Worm (Caenorhabditis elegans): ENCODE measurements around the gene ZK1290.15.

ZK1290.15 gene

ce11 chrII:7537603-7538230 lies 14.3 kb downstream of the ZK1290.15 start, which contains the start of gene nfi-1 (continued):
- no peak for TF ChIP-seq madf-9 (GFP tag; conservative IDR thresholded peaks at IDR 0.05)
- no peak for TF ChIP-seq Y105C5A.15 (GFP tag; IDR thresholded peaks at IDR 0.05)
- peak in 1 of 2 experiments; percentile 66 for TF ChIP-seq hif-1 (tag; optimal IDR thresholded peaks at IDR 0.05)
- no peak for TF ChIP-seq zip-2 (tag; optimal IDR thresholded peaks at IDR 0.05)
- no peak for TF ChIP-seq egl-27 (tag; optimal IDR thresholded peaks at IDR 0.05)
- no peak for TF ChIP-seq hlh-30 (tag; optimal IDR thresholded peaks at IDR 0.05; ENCODE audit: insufficient read depth)
- TF ChIP-seq vab-7 (GFP tag; IDR thresholded peaks at IDR 0.05), result no peak
- TF ChIP-seq lin-1 (GFP tag; IDR thresholded peaks at IDR 0.05), result no peak
- TF ChIP-seq ZK546.5 (tag; optimal IDR thresholded peaks at IDR 0.05), result no peak
- no peak for TF ChIP-seq spr-3 (GFP tag; optimal IDR thresholded peaks at IDR 0.05)
- no peak for TF ChIP-seq F26F4.8 (GFP tag; conservative IDR thresholded peaks at IDR 0.05)
- peak; percentile 66 for TF ChIP-seq lin-38 (GFP tag; IDR thresholded peaks at IDR 0.05)
- TF ChIP-seq ctbp-1 (GFP tag; IDR thresholded peaks at IDR 0.05), result no peak
- peak; percentile 78 for TF ChIP-seq dpl-1 (GFP tag; optimal IDR thresholded peaks at IDR 0.05)
- no peak for TF ChIP-seq hmg-1.1 (GFP tag; IDR thresholded peaks at IDR 0.05)
- no peak for TF ChIP-seq lin-39 (tag; optimal IDR thresholded peaks at IDR 0.05)
- no peak for TF ChIP-seq skn-1 (tag; optimal IDR thresholded peaks at IDR 0.05)
- TF ChIP-seq lir-3 (tag; optimal IDR thresholded peaks at IDR 0.05), result no peak
- TF ChIP-seq mxl-3 (GFP tag; optimal IDR thresholded peaks at IDR 0.05), result no peak
- no peak for TF ChIP-seq dmd-8 (GFP tag; IDR thresholded peaks at IDR 0.05)
- no peak for TF ChIP-seq T26A8.4 (GFP tag; IDR thresholded peaks at IDR 0.05)
- no peak for TF ChIP-seq saeg-2 (GFP tag; IDR thresholded peaks at IDR 0.05)
- peak; percentile 8 for TF ChIP-seq rbr-2 (tag; optimal IDR thresholded peaks at IDR 0.05)
- no peak for TF ChIP-seq arid-1 (GFP tag; conservative IDR thresholded peaks at IDR 0.05)
- TF ChIP-seq dmd-9 (GFP tag; IDR thresholded peaks at IDR 0.05), result no peak
- TF ChIP-seq F10B5.3 (tag; optimal IDR thresholded peaks at IDR 0.05), result no peak
- no peak for TF ChIP-seq ceh-20 (GFP tag; IDR thresholded peaks at IDR 0.05)
- TF ChIP-seq ama-1 (optimal IDR thresholded peaks at IDR 0.05), result no peak
- TF ChIP-seq nhr-48 (tag; optimal IDR thresholded peaks at IDR 0.05), result no peak
- no peak for TF ChIP-seq lin-13 (GFP tag; optimal IDR thresholded peaks at IDR 0.05)
- no peak for TF ChIP-seq duxl-1 (tag; optimal IDR thresholded peaks at IDR 0.05; ENCODE audit: poor library complexity)
- TF ChIP-seq mxl-2 (GFP tag; conservative IDR thresholded peaks at IDR 0.05), result no peak
- no peak for TF ChIP-seq fkh-10 (GFP tag; optimal IDR thresholded peaks at IDR 0.05)
- peak; percentile 43 for TF ChIP-seq mep-1 (tag; optimal IDR thresholded peaks at IDR 0.05)
- no peak for TF ChIP-seq mdt-29 (GFP tag; IDR thresholded peaks at IDR 0.05)
- TF ChIP-seq nhr-28 (tag; optimal IDR thresholded peaks at IDR 0.05), result peak; percentile 41
- no peak for TF ChIP-seq ceh-32 (tag; optimal IDR thresholded peaks at IDR 0.05; ENCODE audit: poor library complexity)
- TF ChIP-seq spr-1 (tag; optimal IDR thresholded peaks at IDR 0.05), result no peak
- TF ChIP-seq ZK337.2 (GFP tag; IDR thresholded peaks at IDR 0.05), result no peak
- no peak for TF ChIP-seq unc-62 (GFP tag; optimal IDR thresholded peaks at IDR 0.05 in 1 of 2)
- no peak for TF ChIP-seq unc-62 (tag; optimal IDR thresholded peaks at IDR 0.05)
- no peak for TF ChIP-seq daf-12 (tag; optimal IDR thresholded peaks at IDR 0.05)
- no peak for TF ChIP-seq sdz-12 (GFP tag; optimal IDR thresholded peaks at IDR 0.05)
- no peak for TF ChIP-seq daf-8 (GFP tag; IDR thresholded peaks at IDR 0.05)
- peak; percentile 32 for TF ChIP-seq dve-1 (tag; optimal IDR thresholded peaks at IDR 0.05; ENCODE audit: insufficient read depth)
- no peak for TF ChIP-seq nhr-237 (tag; optimal IDR thresholded peaks at IDR 0.05)
- no peak for TF ChIP-seq lin-29 (GFP tag; IDR thresholded peaks at IDR 0.05)
- peak; percentile 36 for TF ChIP-seq hlh-11 (tag; optimal IDR thresholded peaks at IDR 0.05)
- no peak for TF ChIP-seq cey-2 (tag; optimal IDR thresholded peaks at IDR 0.05; ENCODE audit: borderline replicate concordance, insufficient read depth)
- TF ChIP-seq madf-5 (GFP tag; IDR thresholded peaks at IDR 0.05), result no peak

Measured in whole organism, L4 larva.